Worm (Caenorhabditis elegans): ENCODE measurements around the gene ugt-51.

Gene ugt-51

ce11 chrV:5131380-5131779 is 45.7 kb downstream of the ugt-51 start (continued):
- no peak for TF ChIP-seq hlh-17 (GFP tag; optimal IDR thresholded peaks at IDR 0.05; ENCODE audit: borderline replicate concordance)
- TF ChIP-seq fkh-10 (GFP tag; optimal IDR thresholded peaks at IDR 0.05) = no peak
- TF ChIP-seq nhr-90 (tag; optimal IDR thresholded peaks at IDR 0.05; ENCODE audit: poor library complexity) = no peak
- TF ChIP-seq zip-4 (GFP tag; optimal IDR thresholded peaks at IDR 0.05) = peak; percentile 68
- peak; percentile 22 for TF ChIP-seq nhr-237 (tag; optimal IDR thresholded peaks at IDR 0.05)
- TF ChIP-seq snu-23 (GFP tag; optimal IDR thresholded peaks at IDR 0.05) = no peak
- TF ChIP-seq ceh-82 (tag; optimal IDR thresholded peaks at IDR 0.05) = peak; percentile 51 to 77 (median 55)
- TF ChIP-seq xbp-1 (tag; optimal IDR thresholded peaks at IDR 0.05) = peak; percentile 17
- peak in 1 of 3 experiments; percentile 36 for TF ChIP-seq dpl-1 (GFP tag; optimal IDR thresholded peaks at IDR 0.05)

ce11 chrV:5130018-5130417 is 47.1 kb downstream of the ugt-51 start, which contains the start of gene F14F9.8:
TSS of gene F14F9.8 (plus strand) at chrV:5130318.
- TF ChIP-seq vab-15 (tag; optimal IDR thresholded peaks at IDR 0.05) = no peak
- no peak for TF ChIP-seq pax-3 (tag; optimal IDR thresholded peaks at IDR 0.05)
- TF ChIP-seq mdl-1 (tag; optimal IDR thresholded peaks at IDR 0.05) = no peak
- TF ChIP-seq fkh-4 (tag; optimal IDR thresholded peaks at IDR 0.05; ENCODE audit: borderline replicate concordance) = no peak
- peak; percentile 16 for TF ChIP-seq blmp-1 (tag; optimal IDR thresholded peaks at IDR 0.05)
- no peak for TF ChIP-seq ces-1 (GFP tag; optimal IDR thresholded peaks at IDR 0.05)
- TF ChIP-seq nhr-20 (tag; optimal IDR thresholded peaks at IDR 0.05) = no peak
- TF ChIP-seq fkh-10 (GFP tag; optimal IDR thresholded peaks at IDR 0.05) = no peak
- TF ChIP-seq sptf-1 (tag; optimal IDR thresholded peaks at IDR 0.05) = no peak
- TF ChIP-seq nhr-47 (tag; optimal IDR thresholded peaks at IDR 0.05) = no peak
- TF ChIP-seq elt-2 (tag; optimal IDR thresholded peaks at IDR 0.05) = no peak
- TF ChIP-seq nhr-85 (tag) = peak; percentile 72

DNA sequence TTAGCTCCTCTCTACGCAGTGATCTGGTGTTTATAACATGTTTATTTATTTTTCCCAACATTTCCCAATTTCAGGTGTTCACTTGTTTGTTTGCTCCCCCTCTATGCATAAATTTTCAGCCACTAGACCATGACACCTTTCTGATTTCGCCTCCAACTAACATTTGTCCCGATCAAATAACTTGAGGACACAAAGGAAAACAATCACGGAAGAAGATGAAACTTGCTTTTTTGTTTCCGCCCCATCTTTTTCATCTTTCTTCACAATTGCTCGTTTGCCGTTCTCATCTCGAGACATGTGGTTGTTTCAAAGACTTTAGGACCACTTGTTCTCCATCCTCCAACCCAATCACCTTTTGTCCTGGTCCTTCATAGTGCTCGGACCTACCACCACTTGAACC is 50.3 kb downstream of the ugt-51 start, which contains the start of gene F14F9.5:
Gene F14F9.5 (plus strand): TSS at position 301 of the 400 bp plus-strand sequence.
- TF ChIP-seq irx-1 (tag; optimal IDR thresholded peaks at IDR 0.05) = no peak
- TF ChIP-seq fkh-10 (GFP tag; optimal IDR thresholded peaks at IDR 0.05) = peak; percentile 81
